Worm (Caenorhabditis elegans) whole organism, L3 larva: ENCODE data around the gene T25G12.6.

Experiments
- R02D3.7 ChIP-seq: fragments of 150-350 bp; optimal IDR thresholded peaks from 2 replicates; lab custom pipeline; 2014; ENCODE audit warnings: missing biosample characterization, missing genetic modification characterization
- aly-2 ChIP-seq: fragments of 150-350 bp; optimal IDR thresholded peaks from 2 replicates; lab custom pipeline; 2014; ENCODE audit warnings: missing biosample characterization, missing genetic modification characterization
- ama-1 ChIP-seq: fragments of 150-350 bp; optimal IDR thresholded peaks from 2 replicates; lab custom pipeline; 2018
- ceh-16 ChIP-seq: sonication (generic microtip); optimal IDR thresholded peaks from 2 replicates; lab custom pipeline; 2017; ENCODE audit warnings: missing biosample characterization, missing genetic modification characterization
- ceh-28 ChIP-seq: fragments of 150-350 bp; optimal IDR thresholded peaks from 2 replicates; lab custom pipeline; 2014; ENCODE audit warnings: missing biosample characterization, missing genetic modification reagents, missing genetic modification characterization
- ceh-82 ChIP-seq: fragments of 150-350 bp; optimal IDR thresholded peaks from 2 replicates; lab custom pipeline; 2014; ENCODE audit warnings: missing biosample characterization, missing genetic modification characterization
- ceh-9 ChIP-seq: sonication (generic microtip); optimal IDR thresholded peaks from 2 replicates; lab custom pipeline; 2018; ENCODE audit warnings: missing biosample characterization, missing genetic modification characterization
- daf-12 ChIP-seq: fragments of 150-350 bp; optimal IDR thresholded peaks from 2 replicates; lab custom pipeline; 2014; ENCODE audit warnings: missing biosample characterization, missing genetic modification reagents, missing genetic modification characterization
- egl-27 ChIP-seq: sonication (generic microtip); optimal IDR thresholded peaks from 4 replicates; lab custom pipeline; 2017; ENCODE audit warnings: missing biosample characterization, missing genetic modification reagents, missing genetic modification characterization
- elt-2 ChIP-seq: sonication (generic microtip); optimal IDR thresholded peaks from 2 replicates; lab custom pipeline; 2016; ENCODE audit warnings: missing genetic modification reagents, mild to moderate bottlenecking, missing genetic modification characterization, missing compliant biosample characterization
- elt-3 ChIP-seq, 3 experiments: fragments of 150-350 bp in 1 of 3; sonication (generic microtip) in 2 of 3; optimal IDR thresholded peaks; 2 replicates in 2 of 3; 4 replicates in 1 of 3; lab custom pipeline; 2014 to 2017; ENCODE audit warnings: missing biosample characterization in 3 of 3, missing genetic modification characterization in 3 of 3
- eor-1 ChIP-seq, 2 experiments: fragments of 150-350 bp; optimal IDR thresholded peaks; 2 replicates each; lab custom pipeline; 2014 to 2018; ENCODE audit warnings: missing biosample characterization in 2 of 2, missing genetic modification characterization in 2 of 2
- fkh-2 ChIP-seq: fragments of 150-350 bp; optimal IDR thresholded peaks from 2 replicates; lab custom pipeline; 2014; ENCODE audit warnings: missing biosample characterization, missing genetic modification reagents, missing genetic modification characterization
- hmg-11 ChIP-seq: sonication (generic microtip); optimal IDR thresholded peaks from 2 replicates; lab custom pipeline; 2016; ENCODE audit warnings: missing genetic modification characterization, missing compliant biosample characterization
- jun-1 ChIP-seq: fragments of 150-350 bp; optimal IDR thresholded peaks from 2 replicates; lab custom pipeline; 2014; ENCODE audit warnings: missing biosample characterization, missing genetic modification reagents, missing genetic modification characterization
- lin-15B ChIP-seq: fragments of 150-350 bp; optimal IDR thresholded peaks from 2 replicates; lab custom pipeline; 2014; ENCODE audit warnings: missing biosample characterization, missing genetic modification characterization
- lin-39 ChIP-seq: fragments of 150-350 bp; optimal IDR thresholded peaks from 2 replicates; lab custom pipeline; 2018; ENCODE audit warnings: missing biosample characterization, missing genetic modification reagents, missing genetic modification characterization
- lsy-12 ChIP-seq: sonication (generic microtip); optimal IDR thresholded peaks from 2 replicates; lab custom pipeline; 2016; ENCODE audit warnings: mild to moderate bottlenecking, missing genetic modification characterization, missing compliant biosample characterization
- mdl-1 ChIP-seq: fragments of 150-350 bp; optimal IDR thresholded peaks from 2 replicates; lab custom pipeline; 2014; ENCODE audit warnings: missing biosample characterization, missing genetic modification characterization
- nfya-1 ChIP-seq: sonication (generic microtip); optimal IDR thresholded peaks from 2 replicates; lab custom pipeline; 2017; ENCODE audit warnings: missing genetic modification characterization, mild to moderate bottlenecking, missing compliant biosample characterization, antibody characterized with exemption, moderate library complexity; ENCODE audit not compliant: insufficient read depth
- nhr-11 ChIP-seq: fragments of 150-350 bp; optimal IDR thresholded peaks from 2 replicates; lab custom pipeline; 2014; ENCODE audit warnings: missing biosample characterization, missing genetic modification characterization
- nhr-12 ChIP-seq: fragments of 150-350 bp; optimal IDR thresholded peaks from 2 replicates; lab custom pipeline; 2014; ENCODE audit warnings: missing biosample characterization, missing genetic modification characterization
- nhr-23 ChIP-seq: fragments of 150-350 bp; optimal IDR thresholded peaks from 2 replicates; lab custom pipeline; 2014; ENCODE audit warnings: missing biosample characterization, missing genetic modification reagents, missing genetic modification characterization
- nhr-237 ChIP-seq: fragments of 150-350 bp; optimal IDR thresholded peaks from 2 replicates; lab custom pipeline; 2014; ENCODE audit warnings: missing biosample characterization, missing genetic modification characterization
- nhr-25 ChIP-seq: sonication (generic microtip); optimal IDR thresholded peaks from 2 replicates; lab custom pipeline; 2017; ENCODE audit warnings: missing biosample characterization, missing genetic modification characterization
- nhr-43 ChIP-seq: sonication (generic microtip); optimal IDR thresholded peaks from 2 replicates; lab custom pipeline; 2016; ENCODE audit warnings: mild to moderate bottlenecking, missing genetic modification characterization, missing compliant biosample characterization; ENCODE audit not compliant: poor library complexity, severe bottlenecking
- nhr-67 ChIP-seq: fragments of 150-350 bp; optimal IDR thresholded peaks from 2 replicates; lab custom pipeline; 2014; ENCODE audit warnings: missing biosample characterization, missing genetic modification characterization
- nhr-76 ChIP-seq: fragments of 150-350 bp; sonication (generic microtip); optimal IDR thresholded peaks from 5 replicates; lab custom pipeline; 2014; ENCODE audit warnings: missing biosample characterization, missing genetic modification characterization
- nhr-77 ChIP-seq: fragments of 150-350 bp; optimal IDR thresholded peaks from 2 replicates; lab custom pipeline; 2014; ENCODE audit warnings: missing biosample characterization, missing genetic modification characterization
- pha-4 ChIP-seq: fragments of 150-350 bp; optimal IDR thresholded peaks from 2 replicates; lab custom pipeline; 2014; ENCODE audit warnings: missing biosample characterization, missing genetic modification reagents, missing genetic modification characterization
- pqm-1 ChIP-seq: fragments of 150-350 bp; optimal IDR thresholded peaks from 2 replicates; lab custom pipeline; 2017; ENCODE audit warnings: missing biosample characterization, missing genetic modification characterization, inconsistent platforms
- sea-2 ChIP-seq: fragments of 150-350 bp; sonication (generic microtip); optimal IDR thresholded peaks from 4 replicates; lab custom pipeline; 2014; ENCODE audit warnings: missing biosample characterization, missing genetic modification reagents, missing genetic modification characterization
- skn-1 ChIP-seq: fragments of 150-350 bp; optimal IDR thresholded peaks from 2 replicates; lab custom pipeline; 2014; ENCODE audit warnings: missing biosample characterization, missing genetic modification characterization
- snpc-4 ChIP-seq: fragments of 150-350 bp; optimal IDR thresholded peaks from 2 replicates; lab custom pipeline; 2014; ENCODE audit warnings: missing biosample characterization, missing genetic modification characterization
- tbx-2 ChIP-seq: sonication (generic microtip); optimal IDR thresholded peaks from 2 replicates; lab custom pipeline; 2016; ENCODE audit warnings: mild to moderate bottlenecking, missing genetic modification characterization, missing compliant biosample characterization
- zag-1 ChIP-seq: fragments of 150-350 bp; optimal IDR thresholded peaks from 2 replicates; lab custom pipeline; 2014; ENCODE audit warnings: missing biosample characterization, missing genetic modification characterization
- ztf-4 ChIP-seq: fragments of 150-350 bp; optimal IDR thresholded peaks from 2 replicates; lab custom pipeline; 2014; ENCODE audit warnings: missing biosample characterization, missing genetic modification characterization

Gene T25G12.6

ce11 chrX:17184363-17184762 is 45.6 kb downstream of the T25G12.6 start (continued):
- TF ChIP-seq snpc-4 (no peak), fkh-2 (tag; lab: Kevin White, UChicago) (no peak), nhr-11 (tag; lab: Kevin White, UChicago) (no peak)

ce11 chrX:17181220-17181619 is 48.8 kb downstream of the T25G12.6 start:
- TF ChIP-seq nhr-43, result no peak
- TF ChIP-seq aly-2, result no peak
- TF ChIP-seq mdl-1 (tag; lab: Kevin White, UChicago), result no peak
- no peak for TF ChIP-seq nhr-237 (tag; lab: Kevin White, UChicago)
- TF ChIP-seq lin-15B (tag; lab: Kevin White, UChicago), result peak; percentile 0
- no peak for TF ChIP-seq lsy-12 (tag; lab: Kevin White, UChicago)
- peak; percentile 75 for TF ChIP-seq snpc-4
- peak; percentile 59 for TF ChIP-seq ceh-28 (tag; lab: Kevin White, UChicago)
- peak; percentile 46 for TF ChIP-seq R02D3.7 (tag; lab: Kevin White, UChicago)
- no peak for TF ChIP-seq sea-2
- TF ChIP-seq ceh-9, result no peak
- peak; percentile 76 for TF ChIP-seq jun-1
- peak; percentile 19 for TF ChIP-seq pqm-1 (tag; lab: Kevin White, UChicago)
- no peak for TF ChIP-seq nhr-76 (tag; lab: Kevin White, UChicago)
- peak; percentile 79 for TF ChIP-seq pha-4
- TF ChIP-seq elt-3 (tag; optimal IDR thresholded peaks at IDR 0.05; lab: Kevin White, UChicago), result no peak
- TF ChIP-seq nhr-25 (tag; lab: Kevin White, UChicago), result peak; percentile 61
- no peak for TF ChIP-seq nhr-67 (tag; lab: Kevin White, UChicago)
- TF ChIP-seq nhr-77 (tag; lab: Kevin White, UChicago), result peak; percentile 91
- no peak for TF ChIP-seq zag-1
- TF ChIP-seq egl-27, result no peak
- TF ChIP-seq hmg-11, result no peak
- TF ChIP-seq nfya-1 (tag; lab: Kevin White, UChicago), result peak; percentile 61
- peak; percentile 71 for TF ChIP-seq nhr-23 (tag; lab: Kevin White, UChicago)
- TF ChIP-seq ceh-82 (tag; lab: Kevin White, UChicago), result peak; percentile 34
- peak; percentile 56 for TF ChIP-seq tbx-2 (tag; lab: Kevin White, UChicago)
- TF ChIP-seq lin-39 (tag; lab: Kevin White, UChicago), result peak; percentile 30
- peak; percentile 31 for TF ChIP-seq elt-2 (tag; lab: Kevin White, UChicago)
- TF ChIP-seq skn-1 (tag; lab: Kevin White, UChicago), result peak; percentile 50
- TF ChIP-seq daf-12 (tag; lab: Kevin White, UChicago), result no peak
- TF ChIP-seq ceh-16 (tag; lab: Kevin White, UChicago), result no peak
- no peak for TF ChIP-seq nhr-12 (tag; lab: Kevin White, UChicago)

DNA sequence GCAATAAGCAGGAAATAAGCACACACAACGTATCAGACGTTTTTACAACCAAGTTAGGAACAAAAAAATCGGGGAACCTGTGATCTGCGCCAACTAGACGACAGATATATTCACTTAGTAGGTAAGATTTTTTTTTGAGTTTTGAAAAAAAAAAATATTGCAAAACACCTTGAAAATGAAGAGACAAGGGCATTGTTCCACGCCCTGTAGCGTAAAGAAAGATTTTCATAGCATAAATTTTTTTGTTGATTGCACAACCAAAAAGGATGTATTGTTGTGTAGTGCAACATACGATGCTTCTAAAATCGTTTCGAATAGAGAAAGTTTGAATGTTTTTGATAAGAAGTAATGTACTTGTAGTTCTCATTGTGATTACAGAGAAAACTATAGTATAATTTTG is 49.9 kb downstream of the T25G12.6 start:
- TF ChIP-seq nhr-43, result no peak
- TF ChIP-seq, all 47 proteins: peak for 0

DNA sequence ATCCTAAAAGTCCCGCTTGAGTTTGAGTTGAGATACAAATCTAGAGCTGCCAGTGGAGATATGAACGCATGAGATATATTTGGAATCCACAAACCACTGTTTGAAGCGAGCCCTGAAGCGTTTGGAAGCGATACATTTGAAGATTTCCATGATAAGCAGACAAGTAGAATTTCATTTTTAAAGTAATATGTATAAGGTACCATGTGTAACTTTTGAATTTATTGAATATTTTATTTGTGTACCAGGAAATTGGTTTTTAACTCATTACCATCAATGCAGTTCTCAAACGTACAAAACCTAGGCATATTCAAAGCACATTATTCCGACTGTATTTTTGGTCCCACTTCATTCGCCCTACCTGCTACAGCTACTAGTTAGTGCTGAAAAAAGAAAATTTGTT is 51.8 kb downstream of the T25G12.6 start, which contains the start of gene B0302.2:
Gene B0302.2, plus strand, starts transcription at position 301 of the 400 bp plus-strand sequence.
- TF ChIP-seq aly-2 (no peak), ceh-9 (no peak), nhr-77 (tag; lab: Kevin White, UChicago) (no peak), nhr-12 (tag; lab: Kevin White, UChicago) (no peak), eor-1 (tag; optimal IDR thresholded peaks at IDR 0.05; lab: Kevin White, UChicago) (no peak), daf-12 (tag; lab: Kevin White, UChicago) (no peak), ama-1 (lab: Kevin White, UChicago) (no peak), nfya-1 (tag; lab: Kevin White, UChicago) (no peak)

ce11 chrX:17176677-17177076 is 53.3 kb downstream of the T25G12.6 start, which contains the start of gene B0302.4:
TSS of gene B0302.4 (minus strand) at chrX:17176777.
- TF ChIP-seq daf-12 (tag; lab: Kevin White, UChicago), result no peak
- TF ChIP-seq eor-1 (tag; optimal IDR thresholded peaks at IDR 0.05; lab: Kevin White, UChicago), result no peak
- TF ChIP-seq lin-15B (tag; lab: Kevin White, UChicago), result no peak
- TF ChIP-seq nhr-11 (tag; lab: Kevin White, UChicago), result no peak
- TF ChIP-seq ama-1 (lab: Kevin White, UChicago), result no peak
- no peak for TF ChIP-seq ztf-4
- TF ChIP-seq nhr-77 (tag; lab: Kevin White, UChicago), result no peak
- no peak for TF ChIP-seq fkh-2 (tag; lab: Kevin White, UChicago)
- no peak for TF ChIP-seq zag-1
- no peak for TF ChIP-seq nhr-76 (tag; lab: Kevin White, UChicago)
- TF ChIP-seq ceh-28 (tag; lab: Kevin White, UChicago), result no peak
- no peak for TF ChIP-seq hmg-11
- no peak for TF ChIP-seq R02D3.7 (tag; lab: Kevin White, UChicago)
- TF ChIP-seq sea-2, result no peak
- no peak for TF ChIP-seq lsy-12 (tag; lab: Kevin White, UChicago)
- no peak for TF ChIP-seq ceh-9
- TF ChIP-seq lin-39 (tag; lab: Kevin White, UChicago), result no peak
- TF ChIP-seq, all 47 proteins: peak for 0
